Worm (Caenorhabditis elegans) whole organism, L3 larva: ENCODE results near the gene K03A11.5.

Source experiments
- ZK546.5 ChIP-seq: sonication (generic microtip); optimal IDR thresholded peaks from 2 replicates; lab custom pipeline; 2017; ENCODE audit warnings: missing biosample characterization, missing genetic modification characterization
- aly-2 ChIP-seq: fragments of 150-350 bp; optimal IDR thresholded peaks from 2 replicates; lab custom pipeline; 2014; ENCODE audit warnings: missing biosample characterization, missing genetic modification characterization
- fos-1 ChIP-seq: fragments of 150-350 bp; optimal IDR thresholded peaks from 2 replicates; lab custom pipeline; 2014; ENCODE audit warnings: missing biosample characterization, missing genetic modification characterization
- nhr-11 ChIP-seq: fragments of 150-350 bp; optimal IDR thresholded peaks from 2 replicates; lab custom pipeline; 2014; ENCODE audit warnings: missing biosample characterization, missing genetic modification characterization

DNA sequence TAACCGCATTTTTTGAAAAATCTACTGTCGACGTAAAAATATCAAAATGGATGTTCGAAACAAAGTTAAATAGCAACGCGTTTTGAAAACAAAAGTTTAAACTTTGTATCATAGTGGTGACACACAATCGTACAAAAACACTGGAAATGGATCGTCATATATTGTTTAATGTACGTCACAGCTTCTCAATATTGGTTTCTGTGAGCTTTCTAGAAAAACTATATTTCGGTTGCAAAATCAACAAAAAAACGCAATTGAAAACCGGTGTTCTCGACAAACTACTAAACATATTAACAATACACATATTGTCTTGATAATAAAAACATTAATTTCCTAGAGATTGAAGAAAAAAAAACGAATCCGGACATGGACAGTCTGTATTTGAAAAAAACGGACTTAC, 37.1 kb downstream of the K03A11.5 start, which contains the start of gene R03G8.6:
- no peak for TF ChIP-seq nhr-11
- no peak for TF ChIP-seq aly-2 (tag; lab: Kevin White, UChicago)
- TF ChIP-seq fos-1 (tag; lab: Kevin White, UChicago): no peak
- TF ChIP-seq ZK546.5: no peak
